Worm (Caenorhabditis elegans): ENCODE results near the gene tmd-2.

Gene tmd-2

DNA sequence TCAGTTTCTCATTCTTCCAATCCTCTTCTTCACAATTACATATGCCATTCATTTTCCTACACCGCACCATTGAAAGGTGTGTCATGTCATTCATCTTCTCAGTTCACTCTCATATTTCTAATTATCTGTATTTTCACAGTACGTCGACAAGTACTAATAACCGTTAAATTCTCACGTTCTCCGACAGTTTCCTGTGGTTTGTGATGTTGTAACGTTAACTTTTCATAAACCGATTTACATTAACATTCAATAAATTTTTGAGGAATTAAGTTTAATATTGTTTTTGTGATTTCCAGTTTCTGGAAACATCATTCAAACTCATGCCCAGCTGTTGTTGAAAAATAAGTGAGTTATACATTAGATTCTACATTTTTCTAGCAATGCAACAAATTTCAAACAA lies at the start of gene tmd-2:
Gene tmd-2 (plus strand): TSS at position 301 of the 400 bp plus-strand sequence.
- no peak for TF ChIP-seq ztf-23 (GFP tag; IDR thresholded peaks at IDR 0.05)
- no peak for TF ChIP-seq T22C8.4 (GFP tag; IDR thresholded peaks at IDR 0.05)
- no peak for TF ChIP-seq tab-1 (GFP tag; IDR thresholded peaks at IDR 0.05)
- TF ChIP-seq flt-1 (GFP tag; IDR thresholded peaks at IDR 0.05), result no peak
- TF ChIP-seq ref-1 (GFP tag; conservative IDR thresholded peaks at IDR 0.05), result no peak
- no peak for TF ChIP-seq klf-2 (GFP tag; conservative IDR thresholded peaks at IDR 0.05)
- no peak for TF ChIP-seq ztf-29 (GFP tag; IDR thresholded peaks at IDR 0.05)
- TF ChIP-seq cog-1 (tag; optimal IDR thresholded peaks at IDR 0.05), result no peak
- no peak for TF ChIP-seq med-1 (GFP tag; optimal IDR thresholded peaks at IDR 0.05; ENCODE audit: insufficient read depth)

ce11 chrV:8284800-8285199 lies 49.7 kb upstream of the tmd-2 start, which contains the start of gene slc-17.5:
TSS of gene slc-17.5 (minus strand) at chrV:8284900.
- TF ChIP-seq ref-1 (GFP tag; conservative IDR thresholded peaks at IDR 0.05) (no peak), med-1 (GFP tag; optimal IDR thresholded peaks at IDR 0.05; ENCODE audit: insufficient read depth) (no peak), ztf-29 (GFP tag; IDR thresholded peaks at IDR 0.05) (no peak), cog-1 (tag; optimal IDR thresholded peaks at IDR 0.05) (no peak), flt-1 (GFP tag; IDR thresholded peaks at IDR 0.05) (no peak), tab-1 (GFP tag; IDR thresholded peaks at IDR 0.05) (no peak), T22C8.4 (GFP tag; IDR thresholded peaks at IDR 0.05) (no peak), klf-2 (GFP tag; conservative IDR thresholded peaks at IDR 0.05) (no peak), ztf-23 (GFP tag; IDR thresholded peaks at IDR 0.05) (no peak)

DNA sequence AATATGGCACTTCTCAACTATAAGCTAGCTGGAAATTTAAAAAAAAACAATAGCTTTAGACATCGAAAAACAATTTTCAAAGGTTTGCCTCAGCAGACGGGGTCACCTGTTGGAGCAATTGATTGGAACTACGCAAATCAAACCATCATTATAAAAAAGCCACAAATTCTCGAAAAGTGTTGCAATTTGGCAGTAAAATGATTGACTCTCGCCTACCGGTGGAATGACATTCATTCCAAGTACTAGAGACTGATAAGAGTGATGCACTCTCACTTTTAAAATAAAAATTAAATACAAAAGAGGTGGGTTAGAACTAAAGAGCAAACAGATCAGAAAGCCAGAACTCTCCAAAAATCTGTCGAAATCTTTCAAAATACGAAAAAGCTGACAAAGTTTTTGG lies 49.0 kb upstream of the tmd-2 start:
- TF ChIP-seq med-1 (GFP tag; optimal IDR thresholded peaks at IDR 0.05; ENCODE audit: insufficient read depth) (no peak), ref-1 (GFP tag; conservative IDR thresholded peaks at IDR 0.05) (no peak), ztf-29 (GFP tag; IDR thresholded peaks at IDR 0.05) (no peak), cog-1 (tag; optimal IDR thresholded peaks at IDR 0.05) (no peak), flt-1 (GFP tag; IDR thresholded peaks at IDR 0.05) (no peak), tab-1 (GFP tag; IDR thresholded peaks at IDR 0.05) (no peak)

ce11 chrV:8288125-8288806 lies 46.2 kb upstream of the tmd-2 start:
- TF ChIP-seq tab-1 (GFP tag; IDR thresholded peaks at IDR 0.05), result no peak
- no peak for TF ChIP-seq cog-1 (tag; optimal IDR thresholded peaks at IDR 0.05)
- TF ChIP-seq ztf-23 (GFP tag; IDR thresholded peaks at IDR 0.05), result no peak
- TF ChIP-seq klf-2 (GFP tag; conservative IDR thresholded peaks at IDR 0.05), result no peak
- TF ChIP-seq med-1 (GFP tag; optimal IDR thresholded peaks at IDR 0.05; ENCODE audit: insufficient read depth), result no peak
- TF ChIP-seq flt-1 (GFP tag; IDR thresholded peaks at IDR 0.05), result no peak
- no peak for TF ChIP-seq ref-1 (GFP tag; conservative IDR thresholded peaks at IDR 0.05)
- no peak for TF ChIP-seq ztf-29 (GFP tag; IDR thresholded peaks at IDR 0.05)
- no peak for TF ChIP-seq T22C8.4 (GFP tag; IDR thresholded peaks at IDR 0.05)

- no peak for TF ChIP-seq ztf-29 (GFP tag; IDR thresholded peaks at IDR 0.05)
- TF ChIP-seq T22C8.4 (GFP tag; IDR thresholded peaks at IDR 0.05), result no peak
- TF ChIP-seq med-1 (GFP tag; optimal IDR thresholded peaks at IDR 0.05; ENCODE audit: insufficient read depth), result no peak
- TF ChIP-seq cog-1 (tag; optimal IDR thresholded peaks at IDR 0.05), result no peak
- no peak for TF ChIP-seq ztf-23 (GFP tag; IDR thresholded peaks at IDR 0.05)
- TF ChIP-seq ref-1 (GFP tag; conservative IDR thresholded peaks at IDR 0.05), result no peak
Observed at ce11 chrV:8291764-8292163, 42.7 kb upstream of the tmd-2 start, which contains the start of gene srg-33. TSS of gene srg-33 (plus strand) at chrV:8292064.

DNA sequence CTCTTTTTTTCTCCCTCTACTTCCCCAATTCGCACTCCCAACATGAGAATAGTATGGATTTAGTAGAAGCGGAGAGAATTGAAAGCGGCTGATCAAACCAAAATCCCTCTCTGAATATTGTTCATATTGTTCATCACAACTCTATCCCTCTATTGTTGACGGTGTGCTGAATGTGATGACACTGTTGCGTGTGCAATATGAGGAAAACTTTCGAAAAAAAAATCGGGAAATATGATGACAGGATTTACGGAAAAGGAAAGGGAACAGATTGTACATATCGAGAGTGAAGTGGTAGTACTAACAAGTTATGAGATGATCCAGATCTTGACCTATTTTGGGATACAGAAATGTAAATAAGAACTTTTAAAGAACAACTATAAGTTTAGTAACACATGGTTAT lies 38.6 kb upstream of the tmd-2 start, which contains the start of gene smex-1:
Gene smex-1 (minus strand): TSS at position 101 of the 400 bp plus-strand sequence.
- TF ChIP-seq klf-2 (GFP tag; conservative IDR thresholded peaks at IDR 0.05), result no peak
- no peak for TF ChIP-seq tab-1 (GFP tag; IDR thresholded peaks at IDR 0.05)
- TF ChIP-seq flt-1 (GFP tag; IDR thresholded peaks at IDR 0.05), result no peak
- TF ChIP-seq cog-1 (tag; optimal IDR thresholded peaks at IDR 0.05), result no peak
- no peak for TF ChIP-seq med-1 (GFP tag; optimal IDR thresholded peaks at IDR 0.05; ENCODE audit: insufficient read depth)
- TF ChIP-seq ztf-23 (GFP tag; IDR thresholded peaks at IDR 0.05), result no peak
- TF ChIP-seq ref-1 (GFP tag; conservative IDR thresholded peaks at IDR 0.05), result no peak
- TF ChIP-seq T22C8.4 (GFP tag; IDR thresholded peaks at IDR 0.05), result no peak
- no peak for TF ChIP-seq ztf-29 (GFP tag; IDR thresholded peaks at IDR 0.05)

- TF ChIP-seq T22C8.4 (GFP tag; IDR thresholded peaks at IDR 0.05), result no peak
- no peak for TF ChIP-seq klf-2 (GFP tag; conservative IDR thresholded peaks at IDR 0.05)
- no peak for TF ChIP-seq med-1 (GFP tag; optimal IDR thresholded peaks at IDR 0.05; ENCODE audit: insufficient read depth)
- no peak for TF ChIP-seq tab-1 (GFP tag; IDR thresholded peaks at IDR 0.05)
- TF ChIP-seq ref-1 (GFP tag; conservative IDR thresholded peaks at IDR 0.05), result no peak
- no peak for TF ChIP-seq flt-1 (GFP tag; IDR thresholded peaks at IDR 0.05)
- no peak for TF ChIP-seq ztf-23 (GFP tag; IDR thresholded peaks at IDR 0.05)
- no peak for TF ChIP-seq ztf-29 (GFP tag; IDR thresholded peaks at IDR 0.05)
- TF ChIP-seq cog-1 (tag; optimal IDR thresholded peaks at IDR 0.05), result no peak
Observed at ce11 chrV:8297504-8297903, 37.0 kb upstream of the tmd-2 start, which contains the start of gene W02D7.4. TSS of gene W02D7.4 (minus strand) at chrV:8297604.

- TF ChIP-seq cog-1 (tag; optimal IDR thresholded peaks at IDR 0.05), result no peak
- TF ChIP-seq flt-1 (GFP tag; IDR thresholded peaks at IDR 0.05), result no peak
- TF ChIP-seq klf-2 (GFP tag; conservative IDR thresholded peaks at IDR 0.05), result no peak
- TF ChIP-seq ref-1 (GFP tag; conservative IDR thresholded peaks at IDR 0.05), result no peak
- TF ChIP-seq ztf-29 (GFP tag; IDR thresholded peaks at IDR 0.05), result no peak
- TF ChIP-seq tab-1 (GFP tag; IDR thresholded peaks at IDR 0.05), result no peak
- TF ChIP-seq ztf-23 (GFP tag; IDR thresholded peaks at IDR 0.05), result no peak
- TF ChIP-seq med-1 (GFP tag; optimal IDR thresholded peaks at IDR 0.05; ENCODE audit: insufficient read depth), result no peak
- no peak for TF ChIP-seq T22C8.4 (GFP tag; IDR thresholded peaks at IDR 0.05)
Observed at ce11 chrV:8299191-8299854, 35.1 kb upstream of the tmd-2 start, which contains the start of gene W02D7.5. TSS of gene W02D7.5 (minus strand) at chrV:8299241.

DNA sequence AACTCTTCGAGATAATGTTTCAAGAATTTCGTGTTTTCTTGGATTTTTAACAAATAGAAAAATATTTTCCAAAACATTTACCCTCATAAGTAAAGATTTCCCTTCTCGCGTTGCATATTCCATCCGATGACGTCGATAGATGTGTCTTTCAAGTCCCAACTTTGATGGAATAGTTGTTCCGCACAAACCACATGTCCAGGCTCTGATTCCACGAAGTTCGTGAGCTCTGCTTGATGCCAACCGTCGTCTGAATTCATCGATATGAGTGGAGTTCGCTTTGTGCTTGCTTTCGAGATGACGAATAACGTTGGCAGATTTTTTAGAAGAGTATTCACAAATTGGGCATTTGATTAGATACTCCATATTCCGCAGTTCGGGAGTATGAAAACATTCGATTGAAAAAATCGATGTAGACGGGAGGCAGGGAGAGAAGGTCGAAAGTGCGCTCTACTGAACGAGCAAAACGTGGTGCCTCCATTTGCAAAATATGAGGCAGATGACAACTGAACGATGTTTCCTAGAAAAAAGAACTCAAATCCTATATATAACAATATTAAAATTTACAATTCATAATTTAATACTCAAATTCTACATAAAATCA lies 33.4 kb upstream of the tmd-2 start, which contains the start of gene W02D7.6:
Gene W02D7.6 (minus strand): TSS at position 573 of the 601 bp plus-strand sequence.
- no peak for TF ChIP-seq tab-1 (GFP tag; IDR thresholded peaks at IDR 0.05)
- 0 out of 2 replicates have a peak, but pooled peaks have one; percentile 40 for TF ChIP-seq flt-1 (GFP tag; IDR thresholded peaks at IDR 0.05)
